Fruit fly (Drosophila melanogaster) whole organism, embryonic: Measurements from ENCODE around the gene COX5B.

Experiments used
- Atf6 ChIP-seq: fragments of 200-800 bp; sonication (Bioruptor generic); IDR thresholded peaks from 2 replicates; pipeline ENCODE4 v1.3.6; 2022; ENCODE audit warnings: missing biosample characterization, missing genetic modification characterization
- Awh ChIP-seq: fragments of 200-800 bp; sonication (Bioruptor generic); IDR thresholded peaks from 2 replicates; pipeline ENCODE4, ENCODE4 v1.3.6; 2022; ENCODE audit warnings: missing biosample characterization, missing genetic modification characterization
- B-H2 ChIP-seq: fragments of 200-800 bp; sonication (Bioruptor generic); optimal IDR thresholded peaks from 2 replicates; lab custom pipeline; 2018; ENCODE audit warnings: missing biosample characterization, mild to moderate bottlenecking, missing genetic modification characterization
- CG10267 ChIP-seq: fragments of 200-800 bp; sonication (Bioruptor generic); optimal IDR thresholded peaks from 2 replicates; lab custom pipeline; 2018; ENCODE audit warnings: missing biosample characterization, mild to moderate bottlenecking, missing genetic modification characterization, moderate library complexity
- CG10366 ChIP-seq: fragments of 200-800 bp; sonication (Bioruptor generic); IDR thresholded peaks from 2 replicates; pipeline ENCODE4 v1.3.6; 2022; ENCODE audit warnings: missing biosample characterization, missing genetic modification characterization
- CG11695 ChIP-seq: fragments of 200-800 bp; sonication (Bioruptor generic); IDR thresholded peaks from 3 replicates; pipeline ENCODE4 v1.3.6; 2022; ENCODE audit warnings: missing biosample characterization, missing genetic modification characterization
- CG11723 ChIP-seq: fragments of 200-800 bp; sonication (Bioruptor generic); optimal IDR thresholded peaks from 2 replicates; lab custom pipeline; 2017; ENCODE audit warnings: missing biosample characterization, mild to moderate bottlenecking, missing genetic modification characterization
- CG12236 ChIP-seq: fragments of 200-800 bp; sonication (Bioruptor generic); optimal IDR thresholded peaks from 2 replicates; lab custom pipeline; 2016; ENCODE audit warnings: missing biosample characterization, missing genetic modification characterization
- CG12391 ChIP-seq: fragments of 200-800 bp; sonication (Bioruptor generic); optimal IDR thresholded peaks from 3 replicates; lab custom pipeline; 2018; ENCODE audit warnings: missing biosample characterization, mild to moderate bottlenecking, missing genetic modification characterization, moderate library complexity
- CG13424 ChIP-seq: fragments of 200-800 bp; sonication (Bioruptor generic); optimal IDR thresholded peaks from 2 replicates; lab custom pipeline; 2019; ENCODE audit warnings: missing biosample characterization, mild to moderate bottlenecking, missing genetic modification characterization, moderate library complexity
- CG13894 ChIP-seq: fragments of 200-800 bp; sonication (Bioruptor generic); optimal IDR thresholded peaks from 3 replicates; lab custom pipeline; 2018; ENCODE audit warnings: missing biosample characterization, mild to moderate bottlenecking, missing genetic modification characterization, moderate library complexity
- CG15514 ChIP-seq: fragments of 200-800 bp; sonication (Bioruptor generic); optimal IDR thresholded peaks from 3 replicates; lab custom pipeline; 2017; ENCODE audit warnings: missing biosample characterization, missing genetic modification characterization, mild to moderate bottlenecking, moderate library complexity, missing genetic modification reagents
- CG1647 ChIP-seq: fragments of 200-800 bp; sonication (Bioruptor generic); optimal IDR thresholded peaks from 3 replicates; lab custom pipeline; 2016; ENCODE audit warnings: missing biosample characterization, missing genetic modification characterization
- CG17328 ChIP-seq: fragments of 200-800 bp; sonication (Bioruptor generic); IDR thresholded peaks from 2 replicates; pipeline ENCODE4 v1.3.6; 2022; ENCODE audit warnings: missing biosample characterization, missing genetic modification characterization
- CG17361 ChIP-seq: fragments of 200-800 bp; sonication (Bioruptor generic); IDR thresholded peaks from 3 replicates; pipeline ENCODE4 v1.3.6; 2022; ENCODE audit warnings: missing biosample characterization, missing genetic modification characterization
- CG17612 ChIP-seq: fragments of 200-800 bp; sonication (Bioruptor generic); IDR thresholded peaks from 2 replicates; pipeline ENCODE4 v1.3.6; 2022; ENCODE audit warnings: missing biosample characterization, missing genetic modification characterization
- CG2202 ChIP-seq: fragments of 200-800 bp; sonication (Bioruptor generic); optimal IDR thresholded peaks from 2 replicates; lab custom pipeline; 2018; ENCODE audit warnings: missing biosample characterization, mild to moderate bottlenecking, missing genetic modification characterization
- CG33213 ChIP-seq: fragments of 200-800 bp; sonication (Bioruptor generic); optimal IDR thresholded peaks from 3 replicates; lab custom pipeline; 2016; ENCODE audit warnings: missing biosample characterization, missing genetic modification characterization
- CG43689 ChIP-seq: fragments of 200-800 bp; sonication (Bioruptor generic); IDR thresholded peaks from 2 replicates; pipeline ENCODE4 v1.3.6; 2022; ENCODE audit warnings: missing biosample characterization, missing genetic modification characterization
- CG6689 ChIP-seq: fragments of 200-800 bp; sonication (Bioruptor generic); IDR thresholded peaks from 2 replicates; pipeline ENCODE4 v1.3.6; 2022; ENCODE audit warnings: missing biosample characterization, missing genetic modification characterization
- CG8290 ChIP-seq, 3 experiments: fragments of 200-800 bp; sonication (Bioruptor generic); optimal IDR thresholded peaks; 2 replicates each; lab custom pipeline; 2016 to 2019; ENCODE audit warnings: missing biosample characterization in 3 of 3, missing genetic modification characterization in 3 of 3, mild to moderate bottlenecking in 2 of 3, moderate library complexity in 1 of 3
- CG8924 ChIP-seq: fragments of 200-800 bp; optimal IDR thresholded peaks from 3 replicates; lab custom pipeline; 2019; ENCODE audit warnings: missing biosample characterization, mild to moderate bottlenecking, missing genetic modification characterization, moderate library complexity
- Dll ChIP-seq: fragments of 200-800 bp; sonication (Bioruptor generic); IDR thresholded peaks from 4 replicates; pipeline ENCODE4 v1.3.6; 2022; ENCODE audit warnings: missing biosample characterization, missing genetic modification characterization; ENCODE audit not compliant: partially characterized antibody
- GATAe ChIP-seq: fragments of 200-800 bp; sonication (Bioruptor generic); conservative IDR thresholded peaks from 2 replicates; pipeline ENCODE4 v1.3.6; 2022; ENCODE audit warnings: missing biosample characterization, missing genetic modification characterization
- HLH3B ChIP-seq: fragments of 200-800 bp; sonication (Bioruptor generic); IDR thresholded peaks from 2 replicates; pipeline ENCODE4 v1.3.6; 2022; ENCODE audit warnings: missing biosample characterization, missing genetic modification characterization
- Hmx ChIP-seq: fragments of 200-800 bp; sonication (Bioruptor generic); optimal IDR thresholded peaks from 2 replicates; lab custom pipeline; 2016; ENCODE audit warnings: missing biosample characterization, missing genetic modification characterization
- Hr51 ChIP-seq, 2 experiments: fragments of 200-800 bp; sonication (Bioruptor generic); optimal IDR thresholded peaks; 2 replicates in 1 of 2; 3 replicates in 1 of 2; lab custom pipeline; 2016 to 2018; ENCODE audit warnings: missing biosample characterization in 2 of 2, missing genetic modification characterization in 2 of 2, mild to moderate bottlenecking in 1 of 2, moderate library complexity in 1 of 2
- Mad ChIP-seq: fragments of 200-800 bp; sonication (Bioruptor generic); optimal IDR thresholded peaks from 2 replicates; lab custom pipeline; 2016; ENCODE audit warnings: missing biosample characterization, missing genetic modification characterization
- Max ChIP-seq: fragments of 200-800 bp; sonication (Bioruptor generic); optimal IDR thresholded peaks from 2 replicates; lab custom pipeline; 2016; ENCODE audit warnings: missing biosample characterization, mild to moderate bottlenecking, missing genetic modification characterization
- Side ChIP-seq: fragments of 200-800 bp; sonication (Bioruptor generic); optimal IDR thresholded peaks from 2 replicates; lab custom pipeline; 2016; ENCODE audit warnings: missing biosample characterization, missing genetic modification characterization
- Sox100B ChIP-seq: fragments of 200-800 bp; sonication (Bioruptor generic); optimal IDR thresholded peaks from 3 replicates; lab custom pipeline; 2018; ENCODE audit warnings: missing biosample characterization, mild to moderate bottlenecking, missing genetic modification characterization
- Sox102F ChIP-seq: fragments of 200-800 bp; sonication (Bioruptor generic); optimal IDR thresholded peaks from 2 replicates; lab custom pipeline; 2018; ENCODE audit warnings: missing biosample characterization, mild to moderate bottlenecking, missing genetic modification characterization, moderate library complexity
- abd-A ChIP-seq: fragments of 200-800 bp; sonication (Bioruptor generic); optimal IDR thresholded peaks from 3 replicates; lab custom pipeline; 2019; ENCODE audit warnings: missing biosample characterization, mild to moderate bottlenecking, missing genetic modification characterization, moderate library complexity
- az2 ChIP-seq: fragments of 200-800 bp; sonication (Bioruptor generic); optimal IDR thresholded peaks from 3 replicates; lab custom pipeline; 2016; ENCODE audit warnings: missing biosample characterization, missing genetic modification characterization
- disco-r ChIP-seq: fragments of 200-800 bp; sonication (Bioruptor generic); optimal IDR thresholded peaks from 2 replicates; lab custom pipeline; 2016; ENCODE audit warnings: missing biosample characterization, missing genetic modification characterization
- dpn ChIP-seq, 2 experiments: fragments of 200-800 bp; sonication (Bioruptor generic); optimal IDR thresholded peaks; 3 replicates each; lab custom pipeline; 2016; ENCODE audit warnings: missing biosample characterization in 2 of 2, missing genetic modification characterization in 2 of 2
- ems ChIP-seq: fragments of 200-800 bp; sonication (Bioruptor generic); optimal IDR thresholded peaks from 3 replicates; lab custom pipeline; 2016; ENCODE audit warnings: missing biosample characterization, missing genetic modification characterization
- grn ChIP-seq: fragments of 200-800 bp; sonication (Bioruptor generic); optimal IDR thresholded peaks from 3 replicates; lab custom pipeline; 2017; ENCODE audit warnings: missing biosample characterization, missing genetic modification characterization
- ken ChIP-seq: fragments of 200-800 bp; sonication (Bioruptor generic); IDR thresholded peaks from 3 replicates; pipeline ENCODE4 v1.3.6; 2022; ENCODE audit warnings: missing biosample characterization, missing genetic modification characterization
- lmd ChIP-seq: fragments of 200-800 bp; sonication (Bioruptor generic); IDR thresholded peaks from 2 replicates; pipeline ENCODE4 v1.3.6; 2022; ENCODE audit warnings: missing biosample characterization, missing genetic modification characterization
- lov ChIP-seq, 2 experiments: fragments of 200-800 bp in 1 of 2; fragments of >200 bp in 1 of 2; sonication (Bioruptor generic) in 1 of 2; IDR thresholded peaks in 1 of 2; optimal IDR thresholded peaks in 1 of 2; 2 replicates in 1 of 2; 3 replicates in 1 of 2; pipeline versions ENCODE4 v1.3.6 to Lab custom; 2017 to 2022; ENCODE audit warnings: missing biosample characterization in 1 of 2, missing genetic modification characterization in 1 of 2
- nau ChIP-seq: fragments of 200-800 bp; sonication (Bioruptor generic); optimal IDR thresholded peaks from 3 replicates; lab custom pipeline; 2017; ENCODE audit warnings: missing biosample characterization, mild to moderate bottlenecking, missing genetic modification characterization, missing genetic modification reagents
- sc ChIP-seq, 3 experiments: fragments of >200 bp in 2 of 3; fragments of 200-800 bp in 1 of 3; sonication (Bioruptor generic) in 1 of 3; optimal IDR thresholded peaks; 2 replicates in 2 of 3; 3 replicates in 1 of 3; lab custom pipeline; 2017; ENCODE audit warnings: mild to moderate bottlenecking in 1 of 3, missing biosample characterization in 1 of 3, missing genetic modification characterization in 1 of 3, missing genetic modification reagents in 1 of 3
- sens ChIP-seq: fragments of 200-800 bp; sonication (Bioruptor generic); peaks from one replicate; lab custom pipeline; 2016; ENCODE audit warnings: missing biosample characterization, missing genetic modification characterization
- seq ChIP-seq: fragments of 200-800 bp; sonication (Bioruptor generic); IDR thresholded peaks from 2 replicates; pipeline ENCODE4 v1.3.6; 2022; ENCODE audit warnings: missing biosample characterization, missing genetic modification characterization
- zfh1 ChIP-seq: fragments of 200-800 bp; sonication (Bioruptor generic); IDR thresholded peaks from 3 replicates; pipeline ENCODE4 v1.3.6; 2022; ENCODE audit warnings: missing biosample characterization, missing genetic modification characterization

Gene COX5B

dm6 chr2L:6552345-6552744 is 5.3 kb upstream of the COX5B start:
- no peak for TF ChIP-seq CG11723 (GFP tag; lab: Kevin White, UChicago)
- peak; percentile 72 for TF ChIP-seq CG8290 (GFP tag; optimal IDR thresholded peaks at IDR 0.05; lab: Kevin White, UChicago)
- TF ChIP-seq CG8290 (tag; optimal IDR thresholded peaks at IDR 0.05; lab: Kevin White, UChicago), result peak in 1 of 2 experiments; percentile 61
- TF ChIP-seq ken (GFP tag; lab: Robert Waterston, UW), result no peak
- no peak for TF ChIP-seq Hmx (GFP tag; lab: Kevin White, UChicago)
- no peak for TF ChIP-seq ems (GFP tag; lab: Kevin White, UChicago)
- TF ChIP-seq CG17612 (GFP tag; lab: Robert Waterston, UW), result 0 out of 2 replicates have a peak, but pooled peaks have one; percentile 51
- no peak for TF ChIP-seq CG17328 (GFP tag; lab: Robert Waterston, UW)

dm6 chr2L:6553041-6553796 is 4.4 kb upstream of the COX5B start:
- TF ChIP-seq B-H2 (no peak), zfh1 (GFP tag; lab: Robert Waterston, UW) (no peak), CG11695 (GFP tag; lab: Robert Waterston, UW) (0 out of 3 replicates have a peak, but pooled peaks have one; percentile 16), CG1647 (no peak), seq (GFP tag; lab: Robert Waterston, UW) (0 out of 2 replicates have a peak, but pooled peaks have one; percentile 8), Hr51 (GFP tag; optimal IDR thresholded peaks at IDR 0.05; lab: Kevin White, UChicago) (peak in 1 of 2 experiments; percentile 11), CG10267 (tag; lab: Kevin White, UChicago) (peak; percentile 2), sens (GFP tag; lab: Kevin White, UChicago) (peak; percentile 69), Awh (GFP tag; lab: Robert Waterston, UW) (peak; percentile 77), disco-r (GFP tag; lab: Kevin White, UChicago) (no peak), lmd (no peak; the same call in 1 of the 2 replicates), Sox102F (GFP tag; lab: Kevin White, UChicago) (peak; percentile 10), Dll (GFP tag; lab: Robert Waterston, UW) (no peak), CG8924 (tag; lab: Kevin White, UChicago) (peak; percentile 6), CG17361 (GFP tag; lab: Robert Waterston, UW) (no peak), Max (GFP tag; lab: Kevin White, UChicago) (no peak), CG2202 (tag; lab: Kevin White, UChicago) (no peak), GATAe (GFP tag; lab: Robert Waterston, UW) (no peak), CG13424 (tag; lab: Kevin White, UChicago) (peak; percentile 29), nau (GFP tag; lab: Kevin White, UChicago) (no peak), Atf6 (no peak), HLH3B (no peak), Sox100B (peak; percentile 18), CG12236 (GFP tag; lab: Kevin White, UChicago) (no peak), CG13894 (no peak), Side (GFP tag; lab: Kevin White, UChicago) (no peak), az2 (no peak), abd-A (peak; percentile 61), dpn (GFP tag; optimal IDR thresholded peaks at IDR 0.05; lab: Kevin White, UChicago) (no peak), CG6689 (peak; percentile 20; the same call in 1 of the 2 replicates), Mad (GFP tag; lab: Kevin White, UChicago) (no peak), CG43689 (GFP tag; lab: Robert Waterston, UW) (no peak), CG15514 (GFP tag; lab: Kevin White, UChicago) (no peak), CG33213 (no peak), lov (optimal IDR thresholded peaks at IDR 0.05; lab: Kevin White, UChicago) (no peak), lov (GFP tag; IDR thresholded peaks at IDR 0.05; lab: Robert Waterston, UW) (no peak), grn (GFP tag; lab: Kevin White, UChicago) (peak; percentile 68), CG10366 (GFP tag; lab: Robert Waterston, UW) (no peak), CG12391 (tag; lab: Kevin White, UChicago) (peak; percentile 6), ken (GFP tag; lab: Robert Waterston, UW) (peak; percentile 42; the same call in 1 of the 3 replicates), sc (optimal IDR thresholded peaks at IDR 0.05; lab: Kevin White, UChicago) (no peak), sc (GFP tag; optimal IDR thresholded peaks at IDR 0.05; lab: Kevin White, UChicago) (no peak)
